Worm (Caenorhabditis elegans): ENCODE measurements around the gene F57H12.6.
"Not testable (repeated sequence)": the region's sequence is repeated elsewhere in the genome, so short reads cannot be mapped to it uniquely, and the experiment has no call there.

DNA sequence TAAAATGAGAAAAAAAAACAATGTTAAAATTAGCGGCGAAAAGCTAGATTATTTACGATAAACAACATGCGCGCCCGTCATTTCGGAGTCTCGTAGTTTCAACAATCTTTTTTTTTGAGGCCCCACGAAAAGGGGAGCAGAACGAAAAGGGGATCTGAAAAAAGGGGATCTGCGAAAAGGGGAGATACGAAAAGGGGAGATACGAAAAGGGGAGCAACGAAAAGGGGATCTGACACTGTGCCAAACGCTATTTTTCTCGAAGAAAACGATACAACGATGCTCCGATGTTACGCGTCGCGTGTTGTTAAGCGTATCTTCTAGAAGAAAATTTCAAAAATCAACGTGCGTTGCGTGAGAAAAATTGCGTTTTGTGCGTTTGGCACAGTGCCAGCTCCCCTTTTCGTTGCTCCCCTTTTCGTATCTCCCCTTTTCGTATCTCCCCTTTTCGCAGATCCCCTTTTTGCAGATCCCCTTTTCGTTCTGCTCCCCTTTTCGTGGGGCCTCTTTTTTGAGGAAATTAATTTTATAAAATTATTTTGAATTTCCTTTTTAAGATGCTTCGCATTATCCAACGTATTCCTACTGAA is 39.7 kb upstream of the F57H12.6 start, which contains the start of gene C26B2.7:
- TF ChIP-seq ets-7 (tag; optimal IDR thresholded peaks at IDR 0.05) (peak; percentile 66), scrt-1 (GFP tag; IDR thresholded peaks at IDR 0.05) (peak; percentile 54; the same call in 1 of the 2 replicates), pes-1 (GFP tag; IDR thresholded peaks at IDR 0.05) (peak; percentile 80)
- TF ChIP-seq aly-1 (tag; optimal IDR thresholded peaks at IDR 0.05); ama-1 (optimal IDR thresholded peaks at IDR 0.05); flt-1 (GFP tag; IDR thresholded peaks at IDR 0.05); tra-4 (tag; optimal IDR thresholded peaks at IDR 0.05): not testable (repeated sequence)

Measured in whole organism, early embryonic.